Worm (Caenorhabditis elegans): ENCODE results near the gene rrp-1.

ce11 chrIV:9974392-9974791 is 7.7 kb downstream of the rrp-1 start, which contains the start of gene C47E12.9:
- TF ChIP-seq ztf-11 (tag; optimal IDR thresholded peaks at IDR 0.05): no peak
- TF ChIP-seq ama-1 (optimal IDR thresholded peaks at IDR 0.05): no peak
- no peak for TF ChIP-seq R02D3.7 (tag; optimal IDR thresholded peaks at IDR 0.05)
- TF ChIP-seq unc-39 (tag; optimal IDR thresholded peaks at IDR 0.05): no peak
- TF ChIP-seq nhr-6 (tag; optimal IDR thresholded peaks at IDR 0.05): no peak
- TF ChIP-seq ceh-82 (tag; optimal IDR thresholded peaks at IDR 0.05): no peak
- no peak for TF ChIP-seq ZK546.5 (tag; optimal IDR thresholded peaks at IDR 0.05)
- TF ChIP-seq dpl-1 (GFP tag; optimal IDR thresholded peaks at IDR 0.05): no peak
- TF ChIP-seq snpc-4 (tag; optimal IDR thresholded peaks at IDR 0.05): no peak
- no peak for TF ChIP-seq jun-1 (tag; optimal IDR thresholded peaks at IDR 0.05)
